Fruit fly (Drosophila melanogaster) whole organism, larva: ENCODE results near the gene CG31220.

Experiments used
- noc ChIP-seq: fragments of 200-800 bp; sonication (Bioruptor generic); optimal IDR thresholded peaks from 3 replicates; lab custom pipeline; 2019; ENCODE audit warnings: missing biosample characterization, mild to moderate bottlenecking, missing genetic modification characterization, moderate library complexity

Gene CG31220

DNA sequence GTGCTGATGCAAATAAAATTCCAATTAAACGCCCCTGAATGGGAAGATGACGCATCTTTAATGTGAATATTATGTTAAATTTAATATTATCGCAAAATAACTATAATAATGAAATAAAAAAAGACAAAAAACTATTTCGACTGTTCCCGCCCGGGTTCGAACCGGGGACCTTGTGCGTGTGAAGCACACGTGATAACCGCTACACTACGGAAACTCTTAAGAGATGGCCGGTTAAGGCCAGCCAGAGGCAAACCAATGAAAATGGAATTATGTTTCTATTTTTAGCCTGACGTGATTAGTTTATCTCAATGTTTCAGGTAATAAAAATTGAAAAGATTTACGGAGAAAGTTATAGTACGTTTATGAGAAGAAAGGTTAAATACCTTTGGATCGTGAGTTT is 23.8 kb downstream of the CG31220 start:
- no peak for TF ChIP-seq noc (tag; lab: Kevin White, UChicago)

DNA sequence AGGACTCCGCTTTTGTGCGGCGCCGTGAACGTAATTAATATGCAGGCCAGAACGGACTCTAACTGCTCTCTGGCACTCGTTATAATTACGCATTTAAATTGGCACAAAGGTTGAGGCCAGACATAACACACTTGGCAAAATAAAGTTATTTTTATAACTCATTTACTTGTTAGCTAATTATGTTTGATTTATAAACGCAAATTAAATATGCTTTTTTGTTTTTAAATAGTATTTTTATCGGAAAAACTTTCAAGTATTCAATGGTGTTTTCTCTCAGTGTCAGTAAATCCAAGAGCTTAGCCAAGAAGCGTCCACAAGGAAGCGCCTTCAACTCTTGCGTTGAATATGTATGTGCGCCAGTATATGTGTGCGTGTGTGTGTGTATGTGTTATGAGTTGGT is 24.6 kb downstream of the CG31220 start:
- TF ChIP-seq noc (tag; lab: Kevin White, UChicago) = no peak

DNA sequence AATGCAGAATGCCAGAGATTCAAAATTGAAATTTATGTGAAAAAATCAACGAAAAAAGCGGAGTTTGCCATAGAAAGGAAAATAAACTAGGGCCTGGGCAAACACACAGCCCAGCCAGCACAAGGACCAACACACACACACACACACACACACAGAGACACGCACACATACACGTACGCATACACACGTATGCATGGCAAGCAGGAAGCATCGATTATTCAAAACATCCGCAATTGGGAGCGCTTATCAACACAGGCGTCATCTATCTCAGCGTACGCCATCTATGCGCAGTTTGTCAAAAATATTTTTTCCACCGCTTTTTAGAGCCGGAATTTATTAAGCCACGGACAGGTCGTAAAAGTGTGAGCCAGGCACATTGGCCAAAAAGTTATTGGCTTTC is 31.5 kb downstream of the CG31220 start:
- TF ChIP-seq noc (tag; lab: Kevin White, UChicago) = no peak

DNA sequence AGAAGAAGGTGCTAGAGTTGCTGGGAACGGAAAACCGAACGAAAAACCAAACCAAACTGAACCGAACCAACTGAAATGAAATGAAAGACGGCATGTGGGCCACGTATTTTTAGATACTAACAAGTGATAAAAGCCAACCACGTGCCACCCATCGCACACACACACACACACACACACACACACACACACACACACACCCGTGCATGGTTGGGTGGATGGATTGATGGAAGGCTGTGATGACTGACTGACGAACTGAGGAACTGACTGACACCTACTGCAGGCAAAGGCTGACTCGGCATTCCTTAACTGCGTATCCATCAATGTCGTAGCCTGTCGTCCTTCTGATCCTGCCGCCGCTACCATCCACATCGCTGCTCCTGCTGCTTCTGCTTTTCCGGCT is 34.1 kb downstream of the CG31220 start:
- TF ChIP-seq noc (tag; lab: Kevin White, UChicago) = no peak
